Fruit fly (Drosophila melanogaster) whole organism, embryonic: ENCODE measurements around the gene Indy.

Experiments used
- Blimp-1 ChIP-seq: fragments of 200-800 bp; sonication (Bioruptor generic); optimal IDR thresholded peaks from 3 replicates; lab custom pipeline; 2018; ENCODE audit warnings: missing biosample characterization, missing genetic modification characterization, mild to moderate bottlenecking, moderate library complexity, missing genetic modification reagents
- Bteb2 ChIP-seq: fragments of 200-800 bp; sonication (Bioruptor generic); optimal IDR thresholded peaks from 2 replicates; lab custom pipeline; 2016; ENCODE audit warnings: missing biosample characterization, missing genetic modification characterization
- CG11398 ChIP-seq: fragments of 200-800 bp; sonication (Bioruptor generic); optimal IDR thresholded peaks from 2 replicates; lab custom pipeline; 2016; ENCODE audit warnings: missing biosample characterization, missing genetic modification characterization
- Sin3A ChIP-seq: fragments of >200 bp; optimal IDR thresholded peaks from 2 replicates; lab custom pipeline; 2018
- Sry-β ChIP-seq: fragments of 200-800 bp; sonication (Bioruptor generic); optimal IDR thresholded peaks from 2 replicates; lab custom pipeline; 2018; ENCODE audit warnings: missing biosample characterization, mild to moderate bottlenecking, missing genetic modification characterization, moderate library complexity
- dan ChIP-seq: fragments of 200-800 bp; sonication (Bioruptor generic); IDR thresholded peaks from 2 replicates; pipeline ENCODE4 v1.3.6; 2022; ENCODE audit warnings: missing biosample characterization, missing genetic modification characterization
- dpn ChIP-seq, 2 experiments: fragments of 200-800 bp; sonication (Bioruptor generic); optimal IDR thresholded peaks; 3 replicates each; lab custom pipeline; 2016; ENCODE audit warnings: missing biosample characterization in 2 of 2, missing genetic modification characterization in 2 of 2
- gsb-n ChIP-seq: fragments of 200-800 bp; sonication (Bioruptor generic); optimal IDR thresholded peaks from 3 replicates; lab custom pipeline; 2018; ENCODE audit warnings: missing biosample characterization, mild to moderate bottlenecking, missing genetic modification characterization
- psq ChIP-seq: fragments of 200-800 bp; sonication (Bioruptor generic); optimal IDR thresholded peaks from 2 replicates; lab custom pipeline; 2017; ENCODE audit warnings: missing biosample characterization, missing genetic modification characterization
- sd ChIP-seq: fragments of 200-800 bp; sonication (Bioruptor generic); optimal IDR thresholded peaks from 3 replicates; lab custom pipeline; 2018; ENCODE audit warnings: missing biosample characterization, mild to moderate bottlenecking, missing genetic modification characterization, moderate library complexity
- sens ChIP-seq: fragments of 200-800 bp; sonication (Bioruptor generic); peaks from one replicate; lab custom pipeline; 2016; ENCODE audit warnings: missing biosample characterization, missing genetic modification characterization

DNA sequence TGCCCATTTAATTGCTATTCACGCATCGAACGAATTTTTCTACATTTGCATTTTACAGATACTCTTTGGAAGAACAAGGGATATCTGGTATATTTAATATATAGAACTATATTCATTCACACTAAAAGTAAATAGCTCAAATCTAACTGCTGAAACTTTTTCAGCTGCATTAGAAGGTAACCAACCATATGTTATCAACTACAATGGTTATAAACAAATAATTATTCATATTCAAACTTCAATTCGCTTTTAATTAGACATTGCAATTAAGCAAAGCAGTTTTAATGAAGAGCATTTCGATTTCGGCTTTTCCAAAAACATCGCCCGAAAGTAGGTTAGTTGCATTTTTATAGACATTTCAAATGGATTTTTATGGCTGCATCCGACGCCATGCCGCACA lies 49.7 kb downstream of the Indy start:
- TF ChIP-seq Sin3A (no peak), CG11398 (GFP tag; lab: Kevin White, UChicago) (no peak), sd (no peak), Blimp-1 (GFP tag; lab: Kevin White, UChicago) (no peak), dpn (GFP tag; optimal IDR thresholded peaks at IDR 0.05; lab: Kevin White, UChicago) (no peak), psq (GFP tag; lab: Kevin White, UChicago) (no peak), sens (GFP tag; lab: Kevin White, UChicago) (peak; percentile 45), Bteb2 (no peak), Sry-β (GFP tag; lab: Kevin White, UChicago) (no peak), dan (GFP tag; lab: Robert Waterston, UW) (no peak), gsb-n (tag; lab: Kevin White, UChicago) (no peak)
